Fruit fly (Drosophila melanogaster) Kc167 (cell line): Measurements from ENCODE around the gene CG6726.

ENCODE experiments used
- Myc ChIP-seq: fragments of >200 bp; optimal IDR thresholded peaks from 2 replicates; lab custom pipeline; 2017; ENCODE audit warnings: missing external identifiers
- Sin3A ChIP-seq: fragments of >200 bp; optimal IDR thresholded peaks from 2 replicates; lab custom pipeline; 2018; ENCODE audit warnings: missing external identifiers
- h ChIP-seq: fragments of >200 bp; optimal IDR thresholded peaks from 3 replicates; lab custom pipeline; 2018; ENCODE audit warnings: missing external identifiers
- insv ChIP-seq: fragments of >200 bp; optimal IDR thresholded peaks from 3 replicates; lab custom pipeline; 2018; ENCODE audit warnings: missing external identifiers
- psq ChIP-seq: fragments of >200 bp; optimal IDR thresholded peaks from 2 replicates; lab custom pipeline; 2017; ENCODE audit warnings: missing external identifiers
- ttk ChIP-seq: sonication (Bioruptor generic); optimal IDR thresholded peaks from 2 replicates; lab custom pipeline; 2017; ENCODE audit warnings: missing external identifiers

CG6726 gene

dm6 chr3R:23112680-23113362 lies 21.3 kb downstream of the CG6726 start, which contains the start of gene Cow:
Gene Cow, minus strand, starts transcription at chr3R:23112730.
- no peak for TF ChIP-seq Myc
- no peak for TF ChIP-seq ttk (lab: Kevin White, UChicago)
- TF ChIP-seq Sin3A (lab: Kevin White, UChicago): no peak
- TF ChIP-seq psq (lab: Kevin White, UChicago): no peak
- TF ChIP-seq insv (lab: Kevin White, UChicago): no peak
- no peak for TF ChIP-seq h (lab: Kevin White, UChicago)

dm6 chr3R:23117683-23118470 lies 26.4 kb downstream of the CG6726 start, which contains the start of the genes Rassf and CenB1A:
Gene Rassf, minus strand, starts transcription at chr3R:23117931.
Gene CenB1A, plus strand, starts transcription at chr3R:23118400.
- TF ChIP-seq Sin3A (lab: Kevin White, UChicago): no peak
- no peak for TF ChIP-seq psq (lab: Kevin White, UChicago)

dm6 chr3R:23119873-23120272 lies 28.3 kb downstream of the CG6726 start:
- TF ChIP-seq psq (lab: Kevin White, UChicago): no peak
- no peak for TF ChIP-seq Sin3A (lab: Kevin White, UChicago)
- TF ChIP-seq Myc: no peak
- no peak for TF ChIP-seq insv (lab: Kevin White, UChicago)
- no peak for TF ChIP-seq ttk (lab: Kevin White, UChicago)
- TF ChIP-seq h (lab: Kevin White, UChicago): no peak

dm6 chr3R:23120933-23121332 lies 29.4 kb downstream of the CG6726 start:
- TF ChIP-seq Sin3A (lab: Kevin White, UChicago) (no peak), ttk (lab: Kevin White, UChicago) (no peak), h (lab: Kevin White, UChicago) (no peak), insv (lab: Kevin White, UChicago) (no peak), Myc (no peak), psq (lab: Kevin White, UChicago) (no peak)

- no peak for TF ChIP-seq Myc
- TF ChIP-seq Sin3A (lab: Kevin White, UChicago): no peak
- no peak for TF ChIP-seq h (lab: Kevin White, UChicago)
- TF ChIP-seq insv (lab: Kevin White, UChicago): no peak
- no peak for TF ChIP-seq ttk (lab: Kevin White, UChicago)
- TF ChIP-seq psq (lab: Kevin White, UChicago): no peak
These were observed 34.9 kb downstream of the CG6726 start, which contains the start of gene CG31365 for dm6 chr3R:23126241-23127022. Gene CG31365, minus strand, starts transcription at chr3R:23126422.

dm6 chr3R:23127796-23128195 lies 36.3 kb downstream of the CG6726 start, which contains the start of gene CG31457:
Gene CG31457, minus strand, starts transcription at chr3R:23127981.
- TF ChIP-seq insv (lab: Kevin White, UChicago) (no peak), h (lab: Kevin White, UChicago) (no peak), Myc (no peak), Sin3A (lab: Kevin White, UChicago) (no peak), ttk (lab: Kevin White, UChicago) (no peak), psq (lab: Kevin White, UChicago) (no peak)

- no peak for TF ChIP-seq Sin3A (lab: Kevin White, UChicago)
- TF ChIP-seq psq (lab: Kevin White, UChicago): no peak
- no peak for TF ChIP-seq ttk (lab: Kevin White, UChicago)
- TF ChIP-seq h (lab: Kevin White, UChicago): no peak
- no peak for TF ChIP-seq Myc
- no peak for TF ChIP-seq insv (lab: Kevin White, UChicago)
These were observed 38.1 kb downstream of the CG6726 start for dm6 chr3R:23129617-23130016.

dm6 chr3R:23130181-23130580 lies 38.7 kb downstream of the CG6726 start:
- TF ChIP-seq insv (lab: Kevin White, UChicago): no peak
- no peak for TF ChIP-seq ttk (lab: Kevin White, UChicago)
- no peak for TF ChIP-seq Myc
- no peak for TF ChIP-seq h (lab: Kevin White, UChicago)
- TF ChIP-seq Sin3A (lab: Kevin White, UChicago): no peak
- TF ChIP-seq psq (lab: Kevin White, UChicago): no peak

- no peak for TF ChIP-seq Sin3A (lab: Kevin White, UChicago)
- no peak for TF ChIP-seq ttk (lab: Kevin White, UChicago)
- no peak for TF ChIP-seq insv (lab: Kevin White, UChicago)
- no peak for TF ChIP-seq psq (lab: Kevin White, UChicago)
- no peak for TF ChIP-seq Myc
- TF ChIP-seq h (lab: Kevin White, UChicago): no peak
These were observed 39.4 kb downstream of the CG6726 start for dm6 chr3R:23130884-23131283.

- TF ChIP-seq ttk (lab: Kevin White, UChicago) (no peak), psq (lab: Kevin White, UChicago) (no peak), Myc (no peak), h (lab: Kevin White, UChicago) (no peak), insv (lab: Kevin White, UChicago) (no peak), Sin3A (lab: Kevin White, UChicago) (no peak)
These were observed 39.9 kb downstream of the CG6726 start for dm6 chr3R:23131341-23131884.

- no peak for TF ChIP-seq insv (lab: Kevin White, UChicago)
- no peak for TF ChIP-seq h (lab: Kevin White, UChicago)
- TF ChIP-seq psq (lab: Kevin White, UChicago): no peak
- no peak for TF ChIP-seq Myc
- no peak for TF ChIP-seq ttk (lab: Kevin White, UChicago)
- no peak for TF ChIP-seq Sin3A (lab: Kevin White, UChicago)
These were observed 40.8 kb downstream of the CG6726 start for dm6 chr3R:23132299-23132698.
